Worm (Caenorhabditis elegans): ENCODE measurements around the gene F53F4.11.

ce11 chrV:13589494-13590176 lies 34.7 kb downstream of the F53F4.11 start, which contains the start of the genes F53F4.2 and F53F4.18:
- TF ChIP-seq madf-2 (tag; optimal IDR thresholded peaks at IDR 0.05) (no peak), pat-9 (tag; optimal IDR thresholded peaks at IDR 0.05) (no peak), fkh-10 (GFP tag; optimal IDR thresholded peaks at IDR 0.05) (no peak), pqm-1 (tag; optimal IDR thresholded peaks at IDR 0.05) (no peak)

Data from whole organism, late embryonic.